Worm (Caenorhabditis elegans) whole organism, young adult: ENCODE results near the gene lelo-2.

Source experiments
- B0261.1 ChIP-seq: sonication (generic microtip); optimal IDR thresholded peaks from 2 replicates; lab custom pipeline; 2016; ENCODE audit warnings: mild to moderate bottlenecking, missing genetic modification characterization, moderate library complexity, missing compliant biosample characterization
- C06A6.2 ChIP-seq: fragments of 200-800 bp; sonication (Bioruptor generic); conservative IDR thresholded peaks from 2 replicates; pipeline ENCODE4 v1.3.6; 2022; ENCODE audit warnings: missing genetic modification characterization, missing compliant biosample characterization
- C17E4.6 ChIP-seq: fragments of 200-800 bp; sonication (Bioruptor generic); IDR thresholded peaks from 2 replicates; pipeline ENCODE4 v1.3.6; 2022; ENCODE audit warnings: missing genetic modification reagents, missing genetic modification characterization, missing compliant biosample characterization
- F22D6.2 ChIP-seq: sonication (generic microtip); optimal IDR thresholded peaks from 2 replicates; lab custom pipeline; 2016; ENCODE audit warnings: mild to moderate bottlenecking, missing genetic modification characterization, missing compliant biosample characterization
- F39B2.1 ChIP-seq: fragments of 200-800 bp; sonication (Bioruptor generic); IDR thresholded peaks from 2 replicates; pipeline ENCODE4 v1.3.6; 2022; ENCODE audit warnings: missing genetic modification reagents, missing genetic modification characterization, missing compliant biosample characterization
- F49E8.2 ChIP-seq: sonication (generic microtip); optimal IDR thresholded peaks from 3 replicates; lab custom pipeline; 2017; ENCODE audit warnings: missing genetic modification characterization, mild to moderate bottlenecking, missing compliant biosample characterization, antibody characterized with exemption, moderate library complexity; ENCODE audit not compliant: insufficient read depth
- T26A5.8 ChIP-seq: sonication (generic microtip); optimal IDR thresholded peaks from 2 replicates; lab custom pipeline; 2016; ENCODE audit warnings: missing genetic modification characterization, missing compliant biosample characterization
- Y53G8AR.9 ChIP-seq: fragments of 200-800 bp; sonication (Bioruptor generic); conservative IDR thresholded peaks from 2 replicates; pipeline ENCODE4 v1.3.6; 2022; ENCODE audit warnings: missing genetic modification reagents, missing genetic modification characterization, missing compliant biosample characterization
- ZK185.1 ChIP-seq: sonication (generic microtip); optimal IDR thresholded peaks from 2 replicates; lab custom pipeline; 2016; ENCODE audit warnings: mild to moderate bottlenecking, missing genetic modification characterization, missing compliant biosample characterization; ENCODE audit not compliant: poor library complexity, severe bottlenecking
- attf-3 ChIP-seq: fragments of 200-800 bp; sonication (Bioruptor generic); conservative IDR thresholded peaks from 2 replicates; pipeline ENCODE4 v1.3.6; 2022; ENCODE audit warnings: missing genetic modification reagents, missing genetic modification characterization, missing compliant biosample characterization
- attf-5 ChIP-seq: fragments of 200-800 bp; sonication (Bioruptor generic); optimal IDR thresholded peaks from 2 replicates; lab custom pipeline; 2018; ENCODE audit warnings: mild to moderate bottlenecking, missing genetic modification characterization, missing compliant biosample characterization
- ccch-3 ChIP-seq: fragments of 200-800 bp; sonication (Bioruptor generic); optimal IDR thresholded peaks from 2 replicates; lab custom pipeline; 2018; ENCODE audit warnings: mild to moderate bottlenecking, missing genetic modification characterization, missing compliant biosample characterization
- ceh-100 ChIP-seq: fragments of 200-800 bp; sonication (Bioruptor generic); IDR thresholded peaks from 2 replicates; pipeline ENCODE4 v1.3.6; 2022; ENCODE audit warnings: missing genetic modification reagents, missing genetic modification characterization, missing compliant biosample characterization
- ceh-27 ChIP-seq: fragments of 200-800 bp; sonication (Bioruptor generic); optimal IDR thresholded peaks from 2 replicates; lab custom pipeline; 2018; ENCODE audit warnings: mild to moderate bottlenecking, missing genetic modification characterization, moderate library complexity, missing compliant biosample characterization
- chd-7 ChIP-seq: sonication (generic microtip); optimal IDR thresholded peaks from 2 replicates; lab custom pipeline; 2016; ENCODE audit warnings: mild to moderate bottlenecking, missing genetic modification characterization, moderate library complexity, missing compliant biosample characterization
- dpff-1 ChIP-seq: sonication (generic microtip); optimal IDR thresholded peaks from 2 replicates; lab custom pipeline; 2017; ENCODE audit warnings: mild to moderate bottlenecking, missing genetic modification characterization, missing compliant biosample characterization
- dpl-1 ChIP-seq: fragments of 150-350 bp; optimal IDR thresholded peaks from 2 replicates; lab custom pipeline; 2014; ENCODE audit warnings: missing biosample characterization, missing genetic modification reagents, missing genetic modification characterization
- efl-1 ChIP-seq: fragments of 150-350 bp; optimal IDR thresholded peaks from 2 replicates; lab custom pipeline; 2014; ENCODE audit warnings: missing biosample characterization, missing genetic modification reagents, missing genetic modification characterization
- egl-18 ChIP-seq: fragments of 200-800 bp; sonication (Bioruptor generic); IDR thresholded peaks from 2 replicates; pipeline ENCODE4 v1.3.6; 2022; ENCODE audit warnings: missing genetic modification reagents, missing genetic modification characterization, missing compliant biosample characterization
- egrh-3 ChIP-seq: fragments of 200-800 bp; sonication (Bioruptor generic); IDR thresholded peaks from 2 replicates; pipeline ENCODE4 v1.3.6; 2022; ENCODE audit warnings: missing genetic modification reagents, missing genetic modification characterization, missing compliant biosample characterization
- ekl-4 ChIP-seq: fragments of 200-800 bp; sonication (Bioruptor generic); IDR thresholded peaks from 2 replicates; pipeline ENCODE4 v1.3.6; 2022; ENCODE audit warnings: missing genetic modification reagents, missing genetic modification characterization, missing compliant biosample characterization
- fkh-3 ChIP-seq: sonication (generic microtip); optimal IDR thresholded peaks from 2 replicates; lab custom pipeline; 2016; ENCODE audit warnings: mild to moderate bottlenecking, missing genetic modification characterization, missing compliant biosample characterization
- gei-17 ChIP-seq: fragments of 200-800 bp; sonication (Bioruptor generic); optimal IDR thresholded peaks from 2 replicates; lab custom pipeline; 2018; ENCODE audit warnings: mild to moderate bottlenecking, missing genetic modification characterization, missing compliant biosample characterization
- hmg-20 ChIP-seq: fragments of 200-800 bp; sonication (Bioruptor generic); IDR thresholded peaks from 2 replicates; pipeline ENCODE4 v1.3.6; 2022; ENCODE audit warnings: missing genetic modification reagents, missing genetic modification characterization, missing compliant biosample characterization
- hsf-1 ChIP-seq: fragments of 200-800 bp; sonication (Bioruptor generic); IDR thresholded peaks from 2 replicates; pipeline ENCODE4 v1.3.6; 2022; ENCODE audit warnings: missing genetic modification reagents, missing genetic modification characterization, missing compliant biosample characterization
- let-607 ChIP-seq, 2 experiments: fragments of 200-800 bp in 1 of 2; sonication (Bioruptor generic) in 1 of 2; sonication (generic microtip) in 1 of 2; optimal IDR thresholded peaks; 2 replicates each; lab custom pipeline; 2016 to 2018; ENCODE audit warnings: mild to moderate bottlenecking in 2 of 2, missing compliant biosample characterization in 2 of 2, missing genetic modification characterization in 2 of 2, moderate library complexity in 2 of 2, missing genotype in 1 of 2
- lin-35 ChIP-seq, 3 experiments: fragments of 150-350 bp in 2 of 3; sonication (generic microtip) in 1 of 3; optimal IDR thresholded peaks; 2 replicates each; lab custom pipeline; 2014 to 2018; ENCODE audit warnings: missing biosample characterization in 3 of 3, missing genetic modification characterization in 3 of 3, missing genetic modification reagents in 3 of 3
- lir-1 ChIP-seq: fragments of 200-800 bp; sonication (Bioruptor generic); conservative IDR thresholded peaks from 2 replicates; pipeline ENCODE4 v1.3.6; 2022; ENCODE audit warnings: missing genetic modification reagents, missing genetic modification characterization, missing compliant biosample characterization
- lsl-1 ChIP-seq: fragments of 200-800 bp; sonication (Bioruptor generic); optimal IDR thresholded peaks from 2 replicates; lab custom pipeline; 2018; ENCODE audit warnings: mild to moderate bottlenecking, missing genetic modification characterization, moderate library complexity, missing compliant biosample characterization
- madf-6 ChIP-seq: fragments of 200-800 bp; sonication (Bioruptor generic); IDR thresholded peaks from 2 replicates; pipeline ENCODE4 v1.3.6; 2022; ENCODE audit warnings: missing genetic modification reagents, missing genetic modification characterization, missing compliant biosample characterization
- mcd-1 ChIP-seq: fragments of 200-800 bp; sonication (Bioruptor generic); IDR thresholded peaks from 2 replicates; pipeline ENCODE4 v1.3.6; 2022; ENCODE audit warnings: missing genetic modification reagents, missing genetic modification characterization, missing compliant biosample characterization
- nfyb-1 ChIP-seq: fragments of 200-800 bp; sonication (Bioruptor generic); IDR thresholded peaks from 2 replicates; pipeline ENCODE4 v1.3.6; 2022; ENCODE audit warnings: missing genetic modification reagents, missing genetic modification characterization, missing compliant biosample characterization
- nhr-120 ChIP-seq: fragments of 200-800 bp; sonication (Bioruptor generic); IDR thresholded peaks from 2 replicates; pipeline ENCODE4 v1.3.6; 2022; ENCODE audit warnings: missing genetic modification characterization, missing compliant biosample characterization
- pbrm-1 ChIP-seq: fragments of 200-800 bp; sonication (Bioruptor generic); IDR thresholded peaks from 2 replicates; pipeline ENCODE4 v1.3.6; 2022; ENCODE audit warnings: missing genetic modification reagents, missing genetic modification characterization, missing compliant biosample characterization
- repo-1 ChIP-seq: sonication (generic microtip); optimal IDR thresholded peaks from 2 replicates; lab custom pipeline; 2017; ENCODE audit warnings: mild to moderate bottlenecking, missing genetic modification characterization, missing compliant biosample characterization
- sdz-38 ChIP-seq: sonication (generic microtip); optimal IDR thresholded peaks from 2 replicates; lab custom pipeline; 2016; ENCODE audit warnings: missing genotype, missing genetic modification characterization, missing compliant biosample characterization
- snpc-1.1 ChIP-seq: sonication (generic microtip); optimal IDR thresholded peaks from 2 replicates; lab custom pipeline; 2017; ENCODE audit warnings: missing genetic modification characterization, mild to moderate bottlenecking, missing compliant biosample characterization, antibody characterized with exemption, moderate library complexity, missing genotype, missing genetic modification reagents; ENCODE audit not compliant: insufficient read depth
- snpc-3.4 ChIP-seq: sonication (generic microtip); optimal IDR thresholded peaks from 2 replicates; lab custom pipeline; 2017; ENCODE audit warnings: missing genetic modification characterization, mild to moderate bottlenecking, missing compliant biosample characterization, antibody characterized with exemption, moderate library complexity, missing genotype, missing genetic modification reagents
- snpc-4 ChIP-seq, 5 experiments: fragments of 150-350 bp in 1 of 5; sonication (generic microtip) in 4 of 5; optimal IDR thresholded peaks; 2 replicates each; lab custom pipeline; 2014 to 2018; ENCODE audit warnings: missing genetic modification characterization in 5 of 5, missing biosample characterization in 3 of 5, antibody characterized with exemption in 2 of 5, mild to moderate bottlenecking in 2 of 5, missing compliant biosample characterization in 2 of 5, missing genotype in 2 of 5, moderate library complexity in 2 of 5, missing genetic modification reagents in 1 of 5
- somi-1 ChIP-seq: fragments of 200-800 bp; sonication (Bioruptor generic); optimal IDR thresholded peaks from 2 replicates; lab custom pipeline; 2018; ENCODE audit warnings: mild to moderate bottlenecking, missing genetic modification characterization, missing compliant biosample characterization
- sptf-2 ChIP-seq: fragments of 200-800 bp; sonication (Bioruptor generic); optimal IDR thresholded peaks from 2 replicates; lab custom pipeline; 2018; ENCODE audit warnings: mild to moderate bottlenecking, missing genetic modification characterization, missing compliant biosample characterization
- tbp1 ChIP-seq: fragments of 200-800 bp; sonication (Bioruptor generic); optimal IDR thresholded peaks from 2 replicates; lab custom pipeline; 2018; ENCODE audit warnings: mild to moderate bottlenecking, missing genetic modification characterization, missing compliant biosample characterization
- unc-130 ChIP-seq: sonication (generic microtip); optimal IDR thresholded peaks from 2 replicates; lab custom pipeline; 2016; ENCODE audit warnings: missing genetic modification reagents, missing genetic modification characterization, missing compliant biosample characterization
- zfh-2 ChIP-seq: fragments of 200-800 bp; sonication (Bioruptor generic); conservative IDR thresholded peaks from 2 replicates; pipeline ENCODE4 v1.3.6; 2022; ENCODE audit warnings: missing genetic modification reagents, missing genetic modification characterization, missing compliant biosample characterization
- ztf-26 ChIP-seq: sonication (generic microtip); optimal IDR thresholded peaks from 2 replicates; lab custom pipeline; 2017; ENCODE audit warnings: missing genetic modification characterization, missing compliant biosample characterization
- ztf-28 ChIP-seq: fragments of 200-800 bp; sonication (Bioruptor generic); IDR thresholded peaks from 2 replicates; pipeline ENCODE4 v1.3.6; 2022; ENCODE audit warnings: missing genetic modification reagents, missing genetic modification characterization, missing compliant biosample characterization

The lelo-2 gene

ce11 chrIII:1418709-1419108 is 8.3 kb downstream of the lelo-2 start (continued):
- TF ChIP-seq attf-5 (GFP tag; lab: Kevin White, UChicago) (peak; percentile 47), lsl-1 (GFP tag; lab: Kevin White, UChicago) (peak; percentile 92), madf-6 (GFP tag; lab: Robert Waterston, UW) (peak; percentile 72), hmg-20 (GFP tag; lab: Robert Waterston, UW) (peak; percentile 50; the same call in 1 of the 2 replicates), F49E8.2 (peak; percentile 48), snpc-1.1 (tag; lab: Kevin White, UChicago) (peak; percentile 33), ZK185.1 (tag; lab: Kevin White, UChicago) (peak; percentile 49), ztf-28 (GFP tag; lab: Robert Waterston, UW) (peak; percentile 85; the same call in 1 of the 2 replicates), ekl-4 (GFP tag; lab: Robert Waterston, UW) (peak; percentile 74), chd-7 (tag; lab: Kevin White, UChicago) (no peak), ceh-27 (GFP tag; lab: Kevin White, UChicago) (peak; percentile 77), C06A6.2 (GFP tag; lab: Robert Waterston, UW) (peak; percentile 79), snpc-4 (GFP tag; optimal IDR thresholded peaks at IDR 0.05; lab: Kevin White, UChicago) (peak; percentile 47), snpc-4 (tag; optimal IDR thresholded peaks at IDR 0.05; lab: Kevin White, UChicago) (peak; percentile 27 to 83 (median 60)), let-607 (tag; optimal IDR thresholded peaks at IDR 0.05; lab: Kevin White, UChicago) (no peak), egl-18 (no peak), somi-1 (GFP tag; lab: Kevin White, UChicago) (no peak), zfh-2 (peak; percentile 92), repo-1 (tag; lab: Kevin White, UChicago) (peak; percentile 2), egrh-3 (peak; percentile 89), B0261.1 (tag; lab: Kevin White, UChicago) (peak; percentile 14), F39B2.1 (GFP tag; lab: Robert Waterston, UW) (no peak), lin-35 (GFP tag; optimal IDR thresholded peaks at IDR 0.05; lab: Kevin White, UChicago) (peak in 1 of 3 experiments; percentile 74), snpc-3.4 (tag; lab: Kevin White, UChicago) (peak; percentile 32), F22D6.2 (no peak), C17E4.6 (GFP tag; lab: Robert Waterston, UW) (peak; percentile 65; the same call in 1 of the 2 replicates), lir-1 (GFP tag; lab: Robert Waterston, UW) (0 out of 2 replicates have a peak, but pooled peaks have one; percentile 36), Y53G8AR.9 (GFP tag; lab: Robert Waterston, UW) (peak; percentile 86), efl-1 (GFP tag; lab: Kevin White, UChicago) (peak; percentile 18), pbrm-1 (peak; percentile 56; the same call in 1 of the 2 replicates), ceh-100 (GFP tag; lab: Robert Waterston, UW) (peak; percentile 12; the same call in 1 of the 2 replicates), ztf-26 (peak; percentile 89), mcd-1 (GFP tag; lab: Robert Waterston, UW) (peak; percentile 93), fkh-3 (tag; lab: Kevin White, UChicago) (no peak), tbp1 (GFP tag; lab: Kevin White, UChicago) (peak; percentile 69), gei-17 (GFP tag; lab: Kevin White, UChicago) (peak; percentile 21), unc-130 (peak; percentile 34), hsf-1 (GFP tag; lab: Robert Waterston, UW) (no peak), nhr-120 (GFP tag; lab: Robert Waterston, UW) (no peak), dpl-1 (GFP tag; lab: Kevin White, UChicago) (peak; percentile 29), attf-3 (GFP tag; lab: Robert Waterston, UW) (peak; percentile 43; the same call in 1 of the 2 replicates), T26A5.8 (tag; lab: Kevin White, UChicago) (no peak), ccch-3 (GFP tag; lab: Kevin White, UChicago) (no peak), sdz-38 (tag; lab: Kevin White, UChicago) (no peak), nfyb-1 (GFP tag; lab: Robert Waterston, UW) (peak; percentile 94), dpff-1 (tag; lab: Kevin White, UChicago) (no peak), sptf-2 (no peak)
